Fruit fly (Drosophila melanogaster) whole organism, embryonic: ENCODE results near the gene frj.

ENCODE experiments used
- Bdp1 ChIP-seq: fragments of 200-800 bp; sonication (Bioruptor generic); optimal IDR thresholded peaks from 3 replicates; lab custom pipeline; 2016; ENCODE audit warnings: missing biosample characterization, missing genetic modification characterization
- CG10431 ChIP-seq: fragments of 200-800 bp; sonication (Bioruptor generic); optimal IDR thresholded peaks from 3 replicates; lab custom pipeline; 2018; ENCODE audit warnings: missing biosample characterization, mild to moderate bottlenecking, missing genetic modification characterization
- CG12071 ChIP-seq: fragments of 200-800 bp; sonication (Bioruptor generic); optimal IDR thresholded peaks from 3 replicates; lab custom pipeline; 2018; ENCODE audit warnings: missing biosample characterization, mild to moderate bottlenecking, missing genetic modification characterization
- CG12391 ChIP-seq: fragments of 200-800 bp; sonication (Bioruptor generic); optimal IDR thresholded peaks from 3 replicates; lab custom pipeline; 2018; ENCODE audit warnings: missing biosample characterization, mild to moderate bottlenecking, missing genetic modification characterization, moderate library complexity
- CG1603 ChIP-seq: fragments of 200-800 bp; sonication (Bioruptor generic); optimal IDR thresholded peaks from 2 replicates; lab custom pipeline; 2019; ENCODE audit warnings: missing biosample characterization, mild to moderate bottlenecking, missing genetic modification characterization, moderate library complexity
- CG17912 ChIP-seq: fragments of 200-800 bp; sonication (Bioruptor generic); optimal IDR thresholded peaks from 2 replicates; lab custom pipeline; 2018; ENCODE audit warnings: missing biosample characterization, mild to moderate bottlenecking, missing genetic modification characterization
- CG1792 ChIP-seq: fragments of 200-800 bp; sonication (Bioruptor generic); optimal IDR thresholded peaks from 2 replicates; lab custom pipeline; 2016; ENCODE audit warnings: missing biosample characterization, missing genetic modification characterization
- CG1832 ChIP-seq: fragments of 200-800 bp; sonication (Bioruptor generic); optimal IDR thresholded peaks from 2 replicates; lab custom pipeline; 2017; ENCODE audit warnings: missing biosample characterization, mild to moderate bottlenecking, missing genetic modification characterization, inconsistent platforms
- CG18476 ChIP-seq: fragments of 200-800 bp; sonication (Bioruptor generic); optimal IDR thresholded peaks from 2 replicates; lab custom pipeline; 2016; ENCODE audit warnings: missing biosample characterization, mild to moderate bottlenecking, missing genetic modification characterization
- CG2120 ChIP-seq: fragments of 200-800 bp; sonication (Bioruptor generic); optimal IDR thresholded peaks from 3 replicates; lab custom pipeline; 2016; ENCODE audit warnings: missing biosample characterization, missing genetic modification characterization
- CG2202 ChIP-seq: fragments of 200-800 bp; sonication (Bioruptor generic); optimal IDR thresholded peaks from 2 replicates; lab custom pipeline; 2018; ENCODE audit warnings: missing biosample characterization, mild to moderate bottlenecking, missing genetic modification characterization
- CG31224 ChIP-seq: fragments of 200-800 bp; sonication (Bioruptor generic); IDR thresholded peaks from 2 replicates; pipeline ENCODE4 v1.3.6; 2022; ENCODE audit warnings: missing biosample characterization, missing genetic modification characterization
- CG32767 ChIP-seq: fragments of 200-800 bp; sonication (Bioruptor generic); IDR thresholded peaks from 2 replicates; pipeline ENCODE4 v1.3.6; 2022; ENCODE audit warnings: missing biosample characterization, missing genetic modification characterization
- CG33213 ChIP-seq: fragments of 200-800 bp; sonication (Bioruptor generic); optimal IDR thresholded peaks from 3 replicates; lab custom pipeline; 2016; ENCODE audit warnings: missing biosample characterization, missing genetic modification characterization
- CG3726 ChIP-seq: fragments of 200-800 bp; sonication (Bioruptor generic); IDR thresholded peaks from 3 replicates; pipeline ENCODE4, ENCODE4 v1.3.6; 2022; ENCODE audit warnings: missing biosample characterization, missing genetic modification characterization
- CG42726 ChIP-seq: fragments of 200-800 bp; sonication (Bioruptor generic); IDR thresholded peaks from 2 replicates; pipeline ENCODE4 v1.3.6; 2022; ENCODE audit warnings: missing biosample characterization, missing genetic modification characterization; ENCODE audit not compliant: partially characterized antibody
- CG5245 ChIP-seq: fragments of 200-800 bp; sonication (Bioruptor generic); optimal IDR thresholded peaks from 3 replicates; lab custom pipeline; 2016; ENCODE audit warnings: missing biosample characterization, missing genetic modification characterization
- CG7963 ChIP-seq: fragments of 200-800 bp; sonication (Bioruptor generic); IDR thresholded peaks from 3 replicates; pipeline ENCODE4 v1.3.6; 2022; ENCODE audit warnings: missing biosample characterization, missing genetic modification characterization; ENCODE audit not compliant: partially characterized antibody
- CG9797 ChIP-seq: fragments of 200-800 bp; sonication (Bioruptor generic); optimal IDR thresholded peaks from 3 replicates; lab custom pipeline; 2018; ENCODE audit warnings: missing biosample characterization, mild to moderate bottlenecking, missing genetic modification characterization
- CG9817 ChIP-seq: fragments of 200-800 bp; sonication (Bioruptor generic); optimal IDR thresholded peaks from 2 replicates; lab custom pipeline; 2018; ENCODE audit warnings: missing biosample characterization, mild to moderate bottlenecking, missing genetic modification characterization, moderate library complexity
- Chrac-16 ChIP-seq: fragments of 200-800 bp; sonication (Bioruptor generic); optimal IDR thresholded peaks from 3 replicates; lab custom pipeline; 2016; ENCODE audit warnings: missing biosample characterization, missing genetic modification characterization
- D19A ChIP-seq: fragments of 200-800 bp; optimal IDR thresholded peaks from 3 replicates; lab custom pipeline; 2019; ENCODE audit warnings: missing biosample characterization, mild to moderate bottlenecking, missing genetic modification characterization, moderate library complexity
- Dad ChIP-seq: fragments of 200-800 bp; sonication (Bioruptor generic); optimal IDR thresholded peaks from 3 replicates; lab custom pipeline; 2016; ENCODE audit warnings: missing biosample characterization, missing genetic modification characterization
- Ets65A ChIP-seq: fragments of 200-800 bp; sonication (Bioruptor generic); peaks from one replicate; lab custom pipeline; 2016; ENCODE audit warnings: missing biosample characterization, missing genetic modification characterization
- HLH54F ChIP-seq: fragments of 200-800 bp; sonication (Bioruptor generic); optimal IDR thresholded peaks from 3 replicates; lab custom pipeline; 2016; ENCODE audit warnings: missing biosample characterization, missing genetic modification characterization
- Med ChIP-seq: fragments of 200-800 bp; sonication (Bioruptor generic); peaks from one replicate; lab custom pipeline; 2016; ENCODE audit warnings: missing biosample characterization, missing genetic modification characterization, mild to moderate bottlenecking, inconsistent platforms, moderate library complexity
- Sry-δ ChIP-seq: fragments of 200-800 bp; sonication (Bioruptor generic); optimal IDR thresholded peaks from 2 replicates; lab custom pipeline; 2016; ENCODE audit warnings: missing biosample characterization, missing genetic modification characterization
- Tbp ChIP-seq: fragments of >200 bp; optimal IDR thresholded peaks from 2 replicates; lab custom pipeline; 2018; ENCODE audit warnings: missing biosample characterization, missing genetic modification characterization
- Vsx1 ChIP-seq: fragments of 200-800 bp; sonication (Bioruptor generic); optimal IDR thresholded peaks from 2 replicates; lab custom pipeline; 2017; ENCODE audit warnings: missing biosample characterization, mild to moderate bottlenecking, missing genetic modification characterization, missing genetic modification reagents
- Xbp1 ChIP-seq: fragments of 200-800 bp; sonication (Bioruptor generic); optimal IDR thresholded peaks from 3 replicates; lab custom pipeline; 2016; ENCODE audit warnings: missing biosample characterization, mild to moderate bottlenecking, missing genetic modification characterization
- Xrp1 ChIP-seq: fragments of 200-800 bp; sonication (Bioruptor generic); IDR thresholded peaks from 2 replicates; pipeline ENCODE4 v1.3.6; 2022; ENCODE audit warnings: missing biosample characterization, missing genetic modification characterization
- ap ChIP-seq: fragments of 200-800 bp; sonication (Bioruptor generic); IDR thresholded peaks from 2 replicates; pipeline ENCODE4 v1.3.6; 2022; ENCODE audit warnings: missing biosample characterization, missing genetic modification characterization
- ase ChIP-seq: fragments of 200-800 bp; sonication (Bioruptor generic); IDR thresholded peaks from 3 replicates; pipeline ENCODE4 v1.3.6; 2022; ENCODE audit warnings: missing biosample characterization, missing genetic modification characterization
- dm ChIP-seq: fragments of 200-800 bp; sonication (Bioruptor generic); optimal IDR thresholded peaks from 3 replicates; lab custom pipeline; 2016; ENCODE audit warnings: missing biosample characterization, missing genetic modification characterization
- dmrt99B ChIP-seq: fragments of 200-800 bp; sonication (Bioruptor generic); optimal IDR thresholded peaks from 2 replicates; lab custom pipeline; 2018; ENCODE audit warnings: missing biosample characterization, mild to moderate bottlenecking, missing genetic modification characterization, moderate library complexity
- eve ChIP-seq, 2 experiments: fragments of >200 bp; optimal IDR thresholded peaks; 2 replicates each; lab custom pipeline; 2017; ENCODE audit warnings: missing biosample characterization in 2 of 2, missing genetic modification characterization in 2 of 2
- fd102C ChIP-seq: fragments of 200-800 bp; sonication (Bioruptor generic); optimal IDR thresholded peaks from 2 replicates; lab custom pipeline; 2018; ENCODE audit warnings: missing biosample characterization, mild to moderate bottlenecking, missing genetic modification characterization, moderate library complexity
- gfzf ChIP-seq: fragments of 200-800 bp; sonication (Bioruptor generic); optimal IDR thresholded peaks from 2 replicates; lab custom pipeline; 2016; ENCODE audit warnings: missing biosample characterization, mild to moderate bottlenecking, missing genetic modification characterization, moderate library complexity
- ro ChIP-seq: fragments of 200-800 bp; sonication (Bioruptor generic); IDR thresholded peaks from 2 replicates; pipeline ENCODE4 v1.3.6; 2022; ENCODE audit warnings: missing biosample characterization, missing genetic modification characterization
- sisA ChIP-seq: fragments of 200-800 bp; sonication (Bioruptor generic); IDR thresholded peaks from 2 replicates; pipeline ENCODE4 v1.3.6; 2022; ENCODE audit warnings: missing biosample characterization, missing genetic modification characterization
- slou ChIP-seq: fragments of 200-800 bp; sonication (Bioruptor generic); optimal IDR thresholded peaks from 3 replicates; lab custom pipeline; 2016; ENCODE audit warnings: missing biosample characterization, missing genetic modification characterization
- sr ChIP-seq: fragments of 200-800 bp; sonication (Bioruptor generic); IDR thresholded peaks from 3 replicates; pipeline ENCODE4 v1.3.6; 2022; ENCODE audit warnings: missing biosample characterization, missing genetic modification characterization
- ssp ChIP-seq: fragments of 200-800 bp; sonication (Bioruptor generic); IDR thresholded peaks from 2 replicates; pipeline ENCODE4 v1.3.6; 2022; ENCODE audit warnings: missing biosample characterization, missing genetic modification characterization
- stc ChIP-seq: fragments of 200-800 bp; sonication (Bioruptor generic); IDR thresholded peaks from 2 replicates; pipeline ENCODE4 v1.3.6; 2022; ENCODE audit warnings: missing biosample characterization, missing genetic modification characterization
- tio ChIP-seq: fragments of 200-800 bp; sonication (Bioruptor generic); optimal IDR thresholded peaks from 2 replicates; lab custom pipeline; 2017; ENCODE audit warnings: missing biosample characterization, missing genetic modification characterization, inconsistent platforms
- tna ChIP-seq: fragments of 200-800 bp; sonication (Bioruptor generic); IDR thresholded peaks from 2 replicates; pipeline ENCODE4 v1.3.6; 2022; ENCODE audit warnings: missing biosample characterization, missing genetic modification characterization; ENCODE audit not compliant: partially characterized antibody
- trem ChIP-seq: fragments of 200-800 bp; optimal IDR thresholded peaks from 3 replicates; lab custom pipeline; 2019; ENCODE audit warnings: missing biosample characterization, mild to moderate bottlenecking, missing genetic modification characterization, moderate library complexity
- ttk ChIP-seq: fragments of 200-800 bp; sonication (Bioruptor generic); IDR thresholded peaks from 2 replicates; pipeline ENCODE4 v2.1.2; 2022; ENCODE audit warnings: missing biosample characterization, missing genetic modification characterization
- unpg ChIP-seq: fragments of 200-800 bp; sonication (Bioruptor generic); optimal IDR thresholded peaks from 3 replicates; lab custom pipeline; 2018; ENCODE audit warnings: missing biosample characterization, mild to moderate bottlenecking, missing genetic modification characterization, moderate library complexity

frj gene

dm6 chr2L:6473076-6474037 is 17.5 kb downstream of the frj start, which contains the start of gene mmy (continued):
- TF ChIP-seq fd102C (GFP tag; lab: Kevin White, UChicago) (no peak), ap (GFP tag; lab: Robert Waterston, UW) (no peak), CG12391 (peak; percentile 67), CG17912 (GFP tag; lab: Kevin White, UChicago) (peak; percentile 53), Dad (peak; percentile 59), Ets65A (GFP tag; lab: Kevin White, UChicago) (peak; percentile 51), CG7963 (GFP tag; lab: Robert Waterston, UW) (no peak), CG1792 (GFP tag; lab: Kevin White, UChicago) (no peak), CG3726 (GFP tag; lab: Robert Waterston, UW) (no peak), Bdp1 (GFP tag; lab: Kevin White, UChicago) (peak; percentile 41), CG18476 (GFP tag; lab: Kevin White, UChicago) (peak; percentile 38), unpg (GFP tag; lab: Kevin White, UChicago) (peak; percentile 60), CG33213 (GFP tag; lab: Kevin White, UChicago) (peak; percentile 53), Xbp1 (peak; percentile 18), CG5245 (GFP tag; lab: Kevin White, UChicago) (no peak), CG1832 (no peak), CG42726 (peak; percentile 50; the same call in 1 of the 2 replicates), CG9797 (GFP tag; lab: Kevin White, UChicago) (peak; percentile 86), Tbp (GFP tag; lab: Kevin White, UChicago) (no peak), CG9817 (tag; lab: Kevin White, UChicago) (peak; percentile 6), slou (GFP tag; lab: Kevin White, UChicago) (no peak), gfzf (GFP tag; lab: Kevin White, UChicago) (peak; percentile 77), Sry-δ (GFP tag; lab: Kevin White, UChicago) (peak; percentile 35), ssp (GFP tag; lab: Robert Waterston, UW) (no peak), CG10431 (GFP tag; lab: Kevin White, UChicago) (peak; percentile 19), CG12071 (GFP tag; lab: Kevin White, UChicago) (no peak), tio (GFP tag; lab: Kevin White, UChicago) (peak; percentile 27), D19A (tag; lab: Kevin White, UChicago) (peak; percentile 74), CG2202 (no peak), CG32767 (GFP tag; lab: Robert Waterston, UW) (0 out of 2 replicates have a peak, but pooled peaks have one; percentile 9), tna (GFP tag; lab: Robert Waterston, UW) (peak; percentile 68; the same call in 1 of the 2 replicates), Chrac-16 (GFP tag; lab: Kevin White, UChicago) (no peak), Med (GFP tag; lab: Kevin White, UChicago) (peak; percentile 92), eve (GFP tag; optimal IDR thresholded peaks at IDR 0.05; lab: Kevin White, UChicago) (no peak), sisA (GFP tag; lab: Robert Waterston, UW) (no peak), dm (GFP tag; lab: Kevin White, UChicago) (peak; percentile 34), HLH54F (GFP tag; lab: Kevin White, UChicago) (peak; percentile 32), Xrp1 (GFP tag; lab: Robert Waterston, UW) (peak; percentile 45; the same call in 1 of the 2 replicates), stc (GFP tag; lab: Robert Waterston, UW) (peak; percentile 63), ttk (GFP tag; lab: Robert Waterston, UW) (no peak), CG2120 (GFP tag; lab: Kevin White, UChicago) (peak; percentile 37), ase (no peak), CG31224 (GFP tag; lab: Robert Waterston, UW) (no peak), ro (GFP tag; lab: Robert Waterston, UW) (no peak), sr (GFP tag; lab: Robert Waterston, UW) (peak; percentile 54; the same call in 2 of the 3 replicates), CG1603 (tag; lab: Kevin White, UChicago) (peak; percentile 63), dmrt99B (tag; lab: Kevin White, UChicago) (peak; percentile 81), trem (peak; percentile 38), Vsx1 (GFP tag; lab: Kevin White, UChicago) (no peak)
